Fruit fly (Drosophila melanogaster): ENCODE results near the gene CG31954.

Gene CG31954

DNA sequence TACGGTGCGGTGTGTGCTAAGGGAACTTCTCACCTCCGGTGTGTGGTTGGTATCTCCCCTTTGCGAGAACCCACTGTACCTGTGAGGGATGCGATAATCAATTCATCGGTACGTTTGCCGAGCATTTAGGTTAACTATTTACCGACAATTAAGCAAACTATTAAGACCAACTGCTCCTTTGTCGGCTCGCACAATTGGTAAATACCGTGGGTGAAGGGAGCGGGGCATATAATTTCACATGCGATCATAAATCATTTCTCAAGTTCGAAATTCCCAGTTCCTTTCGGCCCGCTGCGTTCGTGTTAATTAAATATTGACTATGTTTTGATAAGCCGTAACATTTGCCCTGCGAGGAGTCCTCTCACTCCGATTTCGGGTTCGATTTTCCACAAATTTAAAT is 39.0 kb upstream of the CG31954 start:
- peak; percentile 81 for TF ChIP-seq fkh (GFP tag; optimal IDR thresholded peaks at IDR 0.05)
- no peak for TF ChIP-seq Sox15 (GFP tag; optimal IDR thresholded peaks at IDR 0.05)

DNA sequence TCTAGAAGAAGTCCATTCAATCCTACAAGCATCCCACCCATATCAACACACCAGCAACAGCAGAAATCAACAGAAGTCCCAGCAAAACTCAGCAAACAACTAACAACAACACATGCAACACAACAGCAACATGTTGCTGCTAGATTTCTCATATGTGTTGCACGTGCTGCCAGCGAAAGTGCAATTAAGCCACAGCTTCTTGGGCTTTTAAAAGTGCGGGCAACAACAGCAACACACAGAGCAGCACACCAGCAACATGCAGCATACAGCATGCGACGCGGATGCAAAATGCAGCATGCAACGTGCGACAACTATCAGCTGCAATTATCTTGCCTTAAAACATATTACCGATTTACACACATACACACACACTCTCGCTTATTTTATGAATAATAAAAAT is 37.6 kb upstream of the CG31954 start:
- TF ChIP-seq CG3919 (GFP tag; optimal IDR thresholded peaks at IDR 0.05) (peak; percentile 59), Smox (GFP tag; optimal IDR thresholded peaks at IDR 0.05) (no peak)

dm6 chr2L:3545033-3545666 is 35.2 kb upstream of the CG31954 start:
- TF ChIP-seq CG6163 (GFP tag; IDR thresholded peaks at IDR 0.05) (0 out of 3 replicates have a peak, but pooled peaks have one; percentile 42), Lpt (GFP tag; optimal IDR thresholded peaks at IDR 0.05) (no peak), svp (GFP tag) (peak; percentile 75)

- TF ChIP-seq lz (GFP tag; optimal IDR thresholded peaks at IDR 0.05) (peak; percentile 33), Smox (GFP tag; optimal IDR thresholded peaks at IDR 0.05) (peak; percentile 32), cyc (GFP tag; optimal IDR thresholded peaks at IDR 0.05) (no peak), Met (GFP tag; optimal IDR thresholded peaks at IDR 0.05) (peak; percentile 5), svp (GFP tag) (peak; percentile 76), topi (GFP tag; optimal IDR thresholded peaks at IDR 0.05) (peak; percentile 19), Sox102F (GFP tag; optimal IDR thresholded peaks at IDR 0.05) (peak; percentile 34), Hr39 (GFP tag; optimal IDR thresholded peaks at IDR 0.05) (no peak), CG6792 (GFP tag; optimal IDR thresholded peaks at IDR 0.05) (peak; percentile 11), pdm3 (GFP tag; optimal IDR thresholded peaks at IDR 0.05) (no peak), esn (GFP tag; optimal IDR thresholded peaks at IDR 0.05) (peak; percentile 40), Eip78C (GFP tag) (peak; percentile 49), CG3919 (GFP tag; optimal IDR thresholded peaks at IDR 0.05) (peak; percentile 4), Blimp-1 (GFP tag; optimal IDR thresholded peaks at IDR 0.05) (no peak)
These were observed 33.2 kb upstream of the CG31954 start for dm6 chr2L:3543062-3543461.

DNA sequence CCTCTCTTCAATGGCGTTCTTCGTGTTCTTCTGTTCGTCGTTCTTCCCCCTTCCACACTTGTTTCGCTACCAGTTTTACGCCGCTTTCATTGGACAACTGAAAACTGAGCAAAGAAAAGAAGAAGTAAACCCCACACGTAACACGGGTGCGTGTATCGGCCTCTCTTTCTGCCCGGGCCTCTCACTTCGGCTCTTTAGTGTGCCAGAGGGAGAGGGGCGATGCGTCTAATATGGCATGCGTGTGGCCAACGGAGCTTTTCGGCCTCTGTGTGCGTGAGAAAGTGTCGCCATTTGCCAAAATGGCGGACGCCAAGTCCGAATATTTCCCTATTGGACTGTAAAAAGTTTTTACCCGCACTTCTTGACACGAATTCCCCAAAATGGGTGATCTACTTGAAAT is 30.1 kb upstream of the CG31954 start:
- TF ChIP-seq salr (GFP tag; optimal IDR thresholded peaks at IDR 0.05): no peak
- TF ChIP-seq CG6163 (GFP tag; IDR thresholded peaks at IDR 0.05): 0 out of 3 replicates have a peak, but pooled peaks have one; percentile 17
- TF ChIP-seq fkh (GFP tag; optimal IDR thresholded peaks at IDR 0.05): peak; percentile 17
- no peak for TF ChIP-seq CG31627 (GFP tag; optimal IDR thresholded peaks at IDR 0.05)
- no peak for TF ChIP-seq CG32006 (GFP tag; optimal IDR thresholded peaks at IDR 0.05)
- TF ChIP-seq Eip93F (GFP tag; optimal IDR thresholded peaks at IDR 0.05): no peak
- TF ChIP-seq CG11902 (GFP tag; optimal IDR thresholded peaks at IDR 0.05): no peak
- no peak for TF ChIP-seq CG15336 (GFP tag; IDR thresholded peaks at IDR 0.05)
- TF ChIP-seq CG11294 (GFP tag; IDR thresholded peaks at IDR 0.05): no peak
- no peak for TF ChIP-seq CG3032 (tag; optimal IDR thresholded peaks at IDR 0.05)
- no peak for TF ChIP-seq Ets96B (tag; optimal IDR thresholded peaks at IDR 0.05)
- TF ChIP-seq svp (GFP tag): no peak
- TF ChIP-seq Sox14 (GFP tag; optimal IDR thresholded peaks at IDR 0.05): no peak
- TF ChIP-seq CG6792 (GFP tag; optimal IDR thresholded peaks at IDR 0.05): no peak
- TF ChIP-seq spab (GFP tag; optimal IDR thresholded peaks at IDR 0.05): no peak
- no peak for TF ChIP-seq CG4318 (GFP tag; optimal IDR thresholded peaks at IDR 0.05)
- TF ChIP-seq CG10631 (GFP tag; optimal IDR thresholded peaks at IDR 0.05): no peak

dm6 chr2L:3539412-3539743 is 29.5 kb upstream of the CG31954 start:
- 0 out of 3 replicates have a peak, but pooled peaks have one; percentile 14 for TF ChIP-seq eg (GFP tag; IDR thresholded peaks at IDR 0.05)
- TF ChIP-seq CG6163 (GFP tag; IDR thresholded peaks at IDR 0.05): no peak
- TF ChIP-seq dsx (GFP tag; optimal IDR thresholded peaks at IDR 0.05; ENCODE audit: poor library complexity, severe bottlenecking): peak; percentile 4
- TF ChIP-seq fkh (GFP tag; optimal IDR thresholded peaks at IDR 0.05): peak; percentile 0

All from whole organism, prepupa.